Fruit fly (Drosophila melanogaster) whole organism, embryonic: ENCODE results near the gene CG5188.

ENCODE experiments used
- Atf-2 ChIP-seq: fragments of 200-800 bp; sonication (Bioruptor generic); optimal IDR thresholded peaks from 2 replicates; lab custom pipeline; 2016; ENCODE audit warnings: missing biosample characterization, missing genetic modification characterization
- Bgb ChIP-seq: fragments of 200-800 bp; sonication (Bioruptor generic); IDR thresholded peaks from 2 replicates; pipeline ENCODE4 v1.3.6; 2022; ENCODE audit warnings: missing biosample characterization, missing genetic modification characterization; ENCODE audit not compliant: partially characterized antibody
- CG10431 ChIP-seq: fragments of 200-800 bp; sonication (Bioruptor generic); optimal IDR thresholded peaks from 3 replicates; lab custom pipeline; 2018; ENCODE audit warnings: missing biosample characterization, mild to moderate bottlenecking, missing genetic modification characterization
- CG10565 ChIP-seq: fragments of 200-800 bp; sonication (Bioruptor generic); optimal IDR thresholded peaks from 3 replicates; lab custom pipeline; 2016; ENCODE audit warnings: missing biosample characterization, mild to moderate bottlenecking, missing genetic modification characterization
- CG10654 ChIP-seq: fragments of 200-800 bp; sonication (Bioruptor generic); optimal IDR thresholded peaks from 2 replicates; lab custom pipeline; 2016; ENCODE audit warnings: missing biosample characterization, missing genetic modification characterization
- CG11247 ChIP-seq: fragments of 200-800 bp; sonication (Bioruptor generic); IDR thresholded peaks from 2 replicates; pipeline ENCODE4 v1.3.6; 2022; ENCODE audit warnings: missing biosample characterization, missing genetic modification characterization
- CG11560 ChIP-seq: fragments of 200-800 bp; sonication (Bioruptor generic); IDR thresholded peaks from 3 replicates; pipeline ENCODE4 v1.3.6; 2022; ENCODE audit warnings: missing biosample characterization, missing genetic modification characterization
- CG1233 ChIP-seq: fragments of 200-800 bp; sonication (Bioruptor generic); optimal IDR thresholded peaks from 4 replicates; lab custom pipeline; 2018; ENCODE audit warnings: missing biosample characterization, mild to moderate bottlenecking, missing genetic modification characterization
- CG13287 ChIP-seq: fragments of 200-800 bp; sonication (Bioruptor generic); IDR thresholded peaks from 2 replicates; pipeline ENCODE4 v1.3.6; 2022; ENCODE audit warnings: missing biosample characterization, missing genetic modification characterization; ENCODE audit not compliant: partially characterized antibody
- CG14710 ChIP-seq: fragments of 200-800 bp; sonication (Bioruptor generic); optimal IDR thresholded peaks from 3 replicates; lab custom pipeline; 2019; ENCODE audit warnings: missing biosample characterization, mild to moderate bottlenecking, missing genetic modification characterization, moderate library complexity
- CG2129 ChIP-seq: fragments of 200-800 bp; sonication (Bioruptor generic); IDR thresholded peaks from 2 replicates; pipeline ENCODE4 v1.3.6; 2022; ENCODE audit warnings: missing biosample characterization, missing genetic modification characterization; ENCODE audit not compliant: partially characterized antibody
- CG4282 ChIP-seq: fragments of 200-800 bp; sonication (Bioruptor generic); optimal IDR thresholded peaks from 2 replicates; lab custom pipeline; 2016; ENCODE audit warnings: missing biosample characterization, missing genetic modification characterization
- CG4328 ChIP-seq: fragments of 200-800 bp; sonication (Bioruptor generic); optimal IDR thresholded peaks from 3 replicates; lab custom pipeline; 2017; ENCODE audit warnings: missing biosample characterization, missing genetic modification reagents, missing genetic modification characterization
- CG4360 ChIP-seq: fragments of 200-800 bp; sonication (Bioruptor generic); IDR thresholded peaks from 2 replicates; pipeline ENCODE4 v1.3.6; 2022; ENCODE audit warnings: missing biosample characterization, missing genetic modification characterization
- CG4730 ChIP-seq: fragments of 200-800 bp; sonication (Bioruptor generic); IDR thresholded peaks from 2 replicates; pipeline ENCODE4 v1.3.6; 2022; ENCODE audit warnings: missing biosample characterization, missing genetic modification characterization
- CG4854 ChIP-seq: fragments of 200-800 bp; sonication (Bioruptor generic); optimal IDR thresholded peaks from 2 replicates; lab custom pipeline; 2016; ENCODE audit warnings: missing biosample characterization, missing genetic modification characterization, inconsistent platforms
- CG6272 ChIP-seq: fragments of 200-800 bp; sonication (Bioruptor generic); IDR thresholded peaks from 2 replicates; pipeline ENCODE4 v1.3.6; 2022; ENCODE audit warnings: missing biosample characterization, missing genetic modification characterization
- CG6765 ChIP-seq: fragments of 200-800 bp; sonication (Bioruptor generic); optimal IDR thresholded peaks from 3 replicates; lab custom pipeline; 2017; ENCODE audit warnings: missing biosample characterization, mild to moderate bottlenecking, missing genetic modification characterization
- CG7357 ChIP-seq: fragments of 200-800 bp; sonication (Bioruptor generic); IDR thresholded peaks from 3 replicates; pipeline ENCODE4 v1.3.6; 2022; ENCODE audit warnings: missing biosample characterization, missing genetic modification characterization
- CG7745 ChIP-seq: fragments of 200-800 bp; sonication (Bioruptor generic); optimal IDR thresholded peaks from 2 replicates; lab custom pipeline; 2018; ENCODE audit warnings: missing biosample characterization, mild to moderate bottlenecking, missing genetic modification characterization, moderate library complexity
- CG9876 ChIP-seq: fragments of 200-800 bp; sonication (Bioruptor generic); optimal IDR thresholded peaks from 2 replicates; lab custom pipeline; 2016; ENCODE audit warnings: missing biosample characterization, missing genetic modification characterization
- Doc2 ChIP-seq: fragments of 200-800 bp; sonication (Bioruptor generic); IDR thresholded peaks from 2 replicates; pipeline ENCODE4 v1.3.6; 2022; ENCODE audit warnings: missing biosample characterization, missing genetic modification characterization
- Fer2 ChIP-seq: fragments of 200-800 bp; sonication (Bioruptor generic); optimal IDR thresholded peaks from 2 replicates; lab custom pipeline; 2018; ENCODE audit warnings: missing biosample characterization, mild to moderate bottlenecking, missing genetic modification characterization, moderate library complexity
- Fer3 ChIP-seq: fragments of 200-800 bp; sonication (Bioruptor generic); optimal IDR thresholded peaks from 2 replicates; lab custom pipeline; 2018; ENCODE audit warnings: missing biosample characterization, mild to moderate bottlenecking, missing genetic modification characterization, moderate library complexity
- Hand ChIP-seq: fragments of 200-800 bp; sonication (Bioruptor generic); optimal IDR thresholded peaks from 2 replicates; lab custom pipeline; 2017; ENCODE audit warnings: mild to moderate bottlenecking, missing biosample characterization, missing genetic modification reagents, missing genetic modification characterization
- Hey ChIP-seq: fragments of 200-800 bp; sonication (Bioruptor generic); optimal IDR thresholded peaks from 3 replicates; lab custom pipeline; 2018; ENCODE audit warnings: missing biosample characterization, mild to moderate bottlenecking, missing genetic modification characterization
- Hsf ChIP-seq: fragments of 200-800 bp; sonication (Bioruptor generic); optimal IDR thresholded peaks from 3 replicates; lab custom pipeline; 2016; ENCODE audit warnings: missing biosample characterization, missing genetic modification characterization
- NK7.1 ChIP-seq: fragments of 200-800 bp; sonication (Bioruptor generic); optimal IDR thresholded peaks from 3 replicates; lab custom pipeline; 2016; ENCODE audit warnings: missing biosample characterization, missing genetic modification characterization
- Oli ChIP-seq: fragments of 200-800 bp; sonication (Bioruptor generic); optimal IDR thresholded peaks from 2 replicates; lab custom pipeline; 2018; ENCODE audit warnings: missing biosample characterization, mild to moderate bottlenecking, missing genetic modification characterization, moderate library complexity
- Ravus ChIP-seq: fragments of 200-800 bp; sonication (Bioruptor generic); IDR thresholded peaks from 2 replicates; pipeline ENCODE4 v1.3.6; 2022; ENCODE audit warnings: missing biosample characterization, missing genetic modification characterization
- Side ChIP-seq: fragments of 200-800 bp; sonication (Bioruptor generic); optimal IDR thresholded peaks from 2 replicates; lab custom pipeline; 2016; ENCODE audit warnings: missing biosample characterization, missing genetic modification characterization
- Sry-δ ChIP-seq: fragments of 200-800 bp; sonication (Bioruptor generic); optimal IDR thresholded peaks from 2 replicates; lab custom pipeline; 2016; ENCODE audit warnings: missing biosample characterization, missing genetic modification characterization
- Tbp ChIP-seq: fragments of >200 bp; optimal IDR thresholded peaks from 2 replicates; lab custom pipeline; 2018; ENCODE audit warnings: missing biosample characterization, missing genetic modification characterization
- amos ChIP-seq: fragments of 200-800 bp; sonication (Bioruptor generic); IDR thresholded peaks from 2 replicates; pipeline ENCODE4 v1.3.6; 2022; ENCODE audit warnings: missing biosample characterization, missing genetic modification characterization; ENCODE audit not compliant: partially characterized antibody
- ato ChIP-seq: fragments of 200-800 bp; sonication (Bioruptor generic); IDR thresholded peaks from 2 replicates; pipeline ENCODE4 v1.3.6; 2022; ENCODE audit warnings: missing biosample characterization, missing genetic modification characterization; ENCODE audit not compliant: partially characterized antibody
- bigmax ChIP-seq: fragments of 200-800 bp; sonication (Bioruptor generic); optimal IDR thresholded peaks from 2 replicates; lab custom pipeline; 2018; ENCODE audit warnings: missing biosample characterization, mild to moderate bottlenecking, missing genetic modification characterization
- bowl ChIP-seq: fragments of 200-800 bp; sonication (Bioruptor generic); IDR thresholded peaks from 2 replicates; pipeline ENCODE4 v1.3.6; 2022; ENCODE audit warnings: missing biosample characterization, missing genetic modification characterization
- en ChIP-seq: fragments of 200-800 bp; sonication (Bioruptor generic); optimal IDR thresholded peaks from 2 replicates; lab custom pipeline; 2016; ENCODE audit warnings: missing biosample characterization, missing genetic modification characterization
- ftz-f1 ChIP-seq: fragments of 200-800 bp; sonication (Bioruptor generic); optimal IDR thresholded peaks from 2 replicates; lab custom pipeline; 2016; ENCODE audit warnings: missing biosample characterization, missing genetic modification characterization
- hbn ChIP-seq: fragments of 200-800 bp; sonication (Bioruptor generic); IDR thresholded peaks from 2 replicates; pipeline ENCODE4 v1.3.6; 2022; ENCODE audit warnings: missing biosample characterization, missing genetic modification characterization; ENCODE audit not compliant: partially characterized antibody
- her ChIP-seq: fragments of 200-800 bp; sonication (Bioruptor generic); optimal IDR thresholded peaks from 2 replicates; lab custom pipeline; 2016; ENCODE audit warnings: missing biosample characterization, missing genetic modification characterization
- luna ChIP-seq: fragments of 200-800 bp; sonication (Bioruptor generic); optimal IDR thresholded peaks from 2 replicates; lab custom pipeline; 2016; ENCODE audit warnings: missing biosample characterization, missing genetic modification characterization
- ssp ChIP-seq: fragments of 200-800 bp; sonication (Bioruptor generic); IDR thresholded peaks from 2 replicates; pipeline ENCODE4 v1.3.6; 2022; ENCODE audit warnings: missing biosample characterization, missing genetic modification characterization
- tap ChIP-seq: fragments of 200-800 bp; optimal IDR thresholded peaks from 3 replicates; lab custom pipeline; 2019; ENCODE audit warnings: missing biosample characterization, mild to moderate bottlenecking, missing genetic modification characterization, moderate library complexity
- tll ChIP-seq, 2 experiments: fragments of 200-800 bp in 1 of 2; fragments of >200 bp in 1 of 2; sonication (Bioruptor generic) in 1 of 2; optimal IDR thresholded peaks; 2 replicates each; lab custom pipeline; 2017 to 2019; ENCODE audit warnings: missing biosample characterization in 2 of 2, missing genetic modification characterization in 2 of 2, mild to moderate bottlenecking in 1 of 2, moderate library complexity in 1 of 2
- trem ChIP-seq: fragments of 200-800 bp; optimal IDR thresholded peaks from 3 replicates; lab custom pipeline; 2019; ENCODE audit warnings: missing biosample characterization, mild to moderate bottlenecking, missing genetic modification characterization, moderate library complexity
- unc-4 ChIP-seq: fragments of 200-800 bp; sonication (Bioruptor generic); IDR thresholded peaks from 2 replicates; pipeline ENCODE4 v1.3.6; 2022; ENCODE audit warnings: missing biosample characterization, missing genetic modification characterization; ENCODE audit not compliant: partially characterized antibody
- unpg ChIP-seq: fragments of 200-800 bp; sonication (Bioruptor generic); optimal IDR thresholded peaks from 3 replicates; lab custom pipeline; 2018; ENCODE audit warnings: missing biosample characterization, mild to moderate bottlenecking, missing genetic modification characterization, moderate library complexity
- z ChIP-seq: fragments of 200-800 bp; sonication (Bioruptor generic); IDR thresholded peaks from 3 replicates; pipeline ENCODE4 v1.3.6; 2022; ENCODE audit warnings: missing biosample characterization, missing genetic modification characterization
- zf30C ChIP-seq: fragments of 200-800 bp; sonication (Bioruptor generic); optimal IDR thresholded peaks from 3 replicates; lab custom pipeline; 2018; ENCODE audit warnings: missing biosample characterization, mild to moderate bottlenecking, missing genetic modification characterization
- zfh1 ChIP-seq: fragments of 200-800 bp; sonication (Bioruptor generic); IDR thresholded peaks from 3 replicates; pipeline ENCODE4 v1.3.6; 2022; ENCODE audit warnings: missing biosample characterization, missing genetic modification characterization

Gene CG5188

DNA sequence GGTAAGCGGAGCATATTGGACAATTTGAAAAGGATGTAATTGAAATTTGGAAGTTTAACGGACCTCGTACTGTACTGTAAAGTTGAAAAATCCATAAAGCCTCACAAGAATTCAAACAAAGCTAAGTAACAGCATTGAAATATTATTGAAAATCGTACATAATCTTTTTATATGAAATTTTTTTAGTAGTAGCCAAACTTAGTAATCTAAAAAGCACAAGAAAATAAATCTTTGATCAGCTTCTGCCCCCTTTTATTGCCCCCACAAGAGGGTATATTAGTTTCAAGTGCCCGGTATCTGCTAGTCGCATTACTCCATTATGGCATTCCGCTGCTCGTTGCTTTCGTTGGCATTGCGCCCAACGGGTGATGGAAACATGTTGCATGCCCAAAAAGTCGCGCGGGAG lies 38.2 kb downstream of the CG5188 start (continued):
- TF ChIP-seq CG10654 (GFP tag; lab: Kevin White, UChicago): peak; percentile 49
- TF ChIP-seq Sry-δ (GFP tag; lab: Kevin White, UChicago): peak; percentile 15
- TF ChIP-seq Doc2: no peak
- TF ChIP-seq CG7745: no peak
- no peak for TF ChIP-seq Side
- TF ChIP-seq Hey (tag; lab: Kevin White, UChicago): no peak
- TF ChIP-seq trem (tag; lab: Kevin White, UChicago): peak; percentile 37
- TF ChIP-seq zfh1 (GFP tag; lab: Robert Waterston, UW): peak; percentile 59; the same call in 2 of the 3 replicates
- peak; percentile 14 for TF ChIP-seq CG4854
- TF ChIP-seq ssp: peak; percentile 64; the same call in 1 of the 2 replicates
- no peak for TF ChIP-seq Ravus (GFP tag; lab: Robert Waterston, UW)
- TF ChIP-seq CG6765 (GFP tag; lab: Kevin White, UChicago): no peak
- peak; percentile 40 for TF ChIP-seq Fer3 (tag; lab: Kevin White, UChicago)
- TF ChIP-seq ato (GFP tag; lab: Robert Waterston, UW): no peak
- no peak for TF ChIP-seq CG11560 (tag; lab: Robert Waterston, UW)
- TF ChIP-seq tll (GFP tag; optimal IDR thresholded peaks at IDR 0.05; lab: Kevin White, UChicago): peak in 1 of 2 experiments; percentile 23
- TF ChIP-seq Bgb (GFP tag; lab: Robert Waterston, UW): no peak
- peak; percentile 57 for TF ChIP-seq Hsf
- no peak for TF ChIP-seq bigmax (GFP tag; lab: Kevin White, UChicago)
- no peak for TF ChIP-seq her
- TF ChIP-seq CG4360: no peak
- TF ChIP-seq unpg (GFP tag; lab: Kevin White, UChicago): peak; percentile 22
- no peak for TF ChIP-seq unc-4 (GFP tag; lab: Robert Waterston, UW)
- TF ChIP-seq CG1233: peak; percentile 36
- TF ChIP-seq CG7357 (GFP tag; lab: Robert Waterston, UW): peak; percentile 61; the same call in 2 of the 3 replicates
- TF ChIP-seq CG2129 (GFP tag; lab: Robert Waterston, UW): no peak
- no peak for TF ChIP-seq CG4328
- peak; percentile 46 for TF ChIP-seq tap (tag; lab: Kevin White, UChicago)
- TF ChIP-seq CG6272 (GFP tag; lab: Robert Waterston, UW): no peak
- TF ChIP-seq ftz-f1 (GFP tag; lab: Kevin White, UChicago): no peak
- TF ChIP-seq CG13287 (GFP tag; lab: Robert Waterston, UW): no peak
- no peak for TF ChIP-seq Fer2 (tag; lab: Kevin White, UChicago)
- no peak for TF ChIP-seq luna (GFP tag; lab: Kevin White, UChicago)
- no peak for TF ChIP-seq CG10431 (GFP tag; lab: Kevin White, UChicago)
- no peak for TF ChIP-seq CG11247 (GFP tag; lab: Robert Waterston, UW)
- TF ChIP-seq z (GFP tag; lab: Robert Waterston, UW): no peak
- peak; percentile 1 for TF ChIP-seq en (GFP tag; lab: Kevin White, UChicago)
- no peak for TF ChIP-seq Hand (GFP tag; lab: Kevin White, UChicago)
- TF ChIP-seq Oli (tag; lab: Kevin White, UChicago): peak; percentile 76
- no peak for TF ChIP-seq amos
- peak; percentile 73 for TF ChIP-seq CG14710 (tag; lab: Kevin White, UChicago)
- TF ChIP-seq hbn (GFP tag; lab: Robert Waterston, UW): no peak
- TF ChIP-seq CG4282: no peak
- no peak for TF ChIP-seq CG10565 (GFP tag; lab: Kevin White, UChicago)
- TF ChIP-seq zf30C (GFP tag; lab: Kevin White, UChicago): no peak
- no peak for TF ChIP-seq CG9876
- TF ChIP-seq CG4730 (GFP tag; lab: Robert Waterston, UW): no peak
- no peak for TF ChIP-seq Tbp (GFP tag; lab: Kevin White, UChicago)
- TF ChIP-seq Atf-2 (GFP tag; lab: Kevin White, UChicago): peak; percentile 20
- TF ChIP-seq bowl (GFP tag; lab: Robert Waterston, UW): no peak
- TF ChIP-seq NK7.1 (GFP tag; lab: Kevin White, UChicago): peak; percentile 12
